Worm (Caenorhabditis elegans): Measurements from ENCODE around the gene tmed-10.

DNA sequence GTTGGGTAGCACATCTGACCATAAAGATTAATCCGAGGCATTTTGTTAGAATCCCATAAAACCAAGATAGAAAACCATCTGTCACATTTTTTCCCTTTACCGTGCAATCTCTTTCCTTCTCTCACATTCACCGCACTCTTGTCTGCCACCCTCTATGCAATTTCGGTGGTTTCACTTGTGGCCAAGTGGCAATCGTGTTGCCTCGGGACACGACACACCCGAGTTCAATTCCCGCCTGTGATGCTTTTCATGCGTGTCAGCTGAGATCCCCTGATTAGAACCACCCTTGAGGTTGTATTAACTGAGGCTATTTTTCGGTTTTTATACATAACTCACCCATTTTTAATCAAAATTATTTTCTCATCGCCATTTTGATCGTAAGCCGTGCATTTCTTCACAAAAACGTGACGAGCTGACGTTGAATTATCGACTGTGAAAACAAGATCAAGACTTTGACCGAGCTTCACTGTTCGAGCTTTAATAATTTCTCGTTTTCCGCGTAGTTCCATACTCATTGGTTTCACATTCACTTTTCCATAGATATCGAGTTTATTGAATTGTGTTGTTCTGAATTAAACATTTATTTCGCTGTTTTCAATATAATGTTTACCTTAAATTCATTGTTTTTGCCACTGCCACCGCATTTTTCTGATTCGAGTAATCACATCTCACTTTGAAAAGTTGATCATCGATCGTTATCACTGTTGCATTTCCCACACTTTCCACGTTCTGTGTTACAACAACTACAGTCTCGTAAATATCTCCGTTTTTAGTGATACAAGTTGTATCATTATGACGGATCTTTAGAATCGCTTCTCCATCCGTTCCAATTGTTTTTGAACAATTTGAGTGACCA is 12.5 kb downstream of the tmed-10 start:
- TF ChIP-seq pha-4 (tag; optimal IDR thresholded peaks at IDR 0.05) = peak; percentile 83
- peak; percentile 81 for TF ChIP-seq nhr-76 (tag; optimal IDR thresholded peaks at IDR 0.05)
- TF ChIP-seq ces-1 (GFP tag; optimal IDR thresholded peaks at IDR 0.05) = no peak
- peak; percentile 75 for TF ChIP-seq lsy-2 (tag; optimal IDR thresholded peaks at IDR 0.05)
- peak; percentile 83 for TF ChIP-seq elt-1 (tag; optimal IDR thresholded peaks at IDR 0.05; ENCODE audit: borderline replicate concordance, insufficient read depth)
- peak; percentile 99 for TF ChIP-seq sptf-1 (tag; optimal IDR thresholded peaks at IDR 0.05)
- peak; percentile 100 for TF ChIP-seq drap-1 (GFP tag; optimal IDR thresholded peaks at IDR 0.05)
- peak; percentile 96 for TF ChIP-seq hlh-1 (tag; optimal IDR thresholded peaks at IDR 0.05)
